Fruit fly (Drosophila melanogaster) whole organism, embryonic: ENCODE results near the gene CG14277.

ENCODE experiments used
- Atf3 ChIP-seq: fragments of 200-800 bp; sonication (Bioruptor generic); optimal IDR thresholded peaks from 3 replicates; lab custom pipeline; 2016; ENCODE audit warnings: missing biosample characterization, missing genetic modification characterization
- Awh ChIP-seq: fragments of 200-800 bp; sonication (Bioruptor generic); IDR thresholded peaks from 2 replicates; pipeline ENCODE4, ENCODE4 v1.3.6; 2022; ENCODE audit warnings: missing biosample characterization, missing genetic modification characterization
- CG10209 ChIP-seq: fragments of 200-800 bp; sonication (Bioruptor generic); optimal IDR thresholded peaks from 3 replicates; lab custom pipeline; 2017; ENCODE audit warnings: missing biosample characterization, mild to moderate bottlenecking, missing genetic modification characterization, missing genetic modification reagents
- CG12071 ChIP-seq: fragments of 200-800 bp; sonication (Bioruptor generic); optimal IDR thresholded peaks from 3 replicates; lab custom pipeline; 2018; ENCODE audit warnings: missing biosample characterization, mild to moderate bottlenecking, missing genetic modification characterization
- CG13624 ChIP-seq: fragments of 200-800 bp; sonication (Bioruptor generic); optimal IDR thresholded peaks from 2 replicates; lab custom pipeline; 2016; ENCODE audit warnings: missing biosample characterization, missing genetic modification characterization
- CG14965 ChIP-seq: fragments of 200-800 bp; sonication (Bioruptor generic); optimal IDR thresholded peaks from 2 replicates; lab custom pipeline; 2016; ENCODE audit warnings: missing biosample characterization, missing genetic modification characterization, borderline replicate concordance
- CG15514 ChIP-seq: fragments of 200-800 bp; sonication (Bioruptor generic); optimal IDR thresholded peaks from 3 replicates; lab custom pipeline; 2017; ENCODE audit warnings: missing biosample characterization, missing genetic modification characterization, mild to moderate bottlenecking, moderate library complexity, missing genetic modification reagents
- CG15601 ChIP-seq: fragments of 200-800 bp; sonication (Bioruptor generic); optimal IDR thresholded peaks from 3 replicates; lab custom pipeline; 2019; ENCODE audit warnings: missing biosample characterization, mild to moderate bottlenecking, missing genetic modification characterization, moderate library complexity
- CG17829 ChIP-seq: fragments of 200-800 bp; optimal IDR thresholded peaks from 2 replicates; lab custom pipeline; 2019; ENCODE audit warnings: missing biosample characterization, mild to moderate bottlenecking, missing genetic modification characterization, moderate library complexity
- CG17912 ChIP-seq: fragments of 200-800 bp; sonication (Bioruptor generic); optimal IDR thresholded peaks from 2 replicates; lab custom pipeline; 2018; ENCODE audit warnings: missing biosample characterization, mild to moderate bottlenecking, missing genetic modification characterization
- CG18764 ChIP-seq: fragments of 200-800 bp; sonication (Bioruptor generic); optimal IDR thresholded peaks from 3 replicates; lab custom pipeline; 2016; ENCODE audit warnings: missing biosample characterization, missing genetic modification characterization
- CG2116 ChIP-seq: fragments of 200-800 bp; sonication (Bioruptor generic); optimal IDR thresholded peaks from 3 replicates; lab custom pipeline; 2018; ENCODE audit warnings: missing biosample characterization, mild to moderate bottlenecking, missing genetic modification characterization
- CG30020 ChIP-seq: fragments of 200-800 bp; optimal IDR thresholded peaks from 2 replicates; lab custom pipeline; 2019; ENCODE audit warnings: missing biosample characterization, mild to moderate bottlenecking, missing genetic modification characterization, moderate library complexity
- CG32772 ChIP-seq: fragments of 200-800 bp; sonication (Bioruptor generic); IDR thresholded peaks from 2 replicates; pipeline ENCODE4 v1.3.6; 2022; ENCODE audit warnings: missing biosample characterization, missing genetic modification characterization
- CG3407 ChIP-seq: fragments of 200-800 bp; sonication (Bioruptor generic); optimal IDR thresholded peaks from 2 replicates; lab custom pipeline; 2018; ENCODE audit warnings: missing biosample characterization, mild to moderate bottlenecking, missing genetic modification characterization
- CG4424 ChIP-seq: fragments of 200-800 bp; sonication (Bioruptor generic); optimal IDR thresholded peaks from 3 replicates; lab custom pipeline; 2016; ENCODE audit warnings: missing biosample characterization, missing genetic modification characterization
- CG6689 ChIP-seq: fragments of 200-800 bp; sonication (Bioruptor generic); IDR thresholded peaks from 2 replicates; pipeline ENCODE4 v1.3.6; 2022; ENCODE audit warnings: missing biosample characterization, missing genetic modification characterization
- CG6765 ChIP-seq: fragments of 200-800 bp; sonication (Bioruptor generic); optimal IDR thresholded peaks from 3 replicates; lab custom pipeline; 2017; ENCODE audit warnings: missing biosample characterization, mild to moderate bottlenecking, missing genetic modification characterization
- CG6854 ChIP-seq: fragments of 200-800 bp; sonication (Bioruptor generic); optimal IDR thresholded peaks from 3 replicates; lab custom pipeline; 2017; ENCODE audit warnings: missing biosample characterization, mild to moderate bottlenecking, missing genetic modification characterization
- CG7271 ChIP-seq: fragments of 200-800 bp; sonication (Bioruptor generic); optimal IDR thresholded peaks from 2 replicates; lab custom pipeline; 2018; ENCODE audit warnings: missing biosample characterization, mild to moderate bottlenecking, missing genetic modification characterization, moderate library complexity
- CG8281 ChIP-seq: fragments of 200-800 bp; sonication (Bioruptor generic); optimal IDR thresholded peaks from 2 replicates; lab custom pipeline; 2018; ENCODE audit warnings: missing biosample characterization, mild to moderate bottlenecking, missing genetic modification characterization, moderate library complexity
- CG8924 ChIP-seq: fragments of 200-800 bp; optimal IDR thresholded peaks from 3 replicates; lab custom pipeline; 2019; ENCODE audit warnings: missing biosample characterization, mild to moderate bottlenecking, missing genetic modification characterization, moderate library complexity
- CG9437 ChIP-seq: fragments of 200-800 bp; sonication (Bioruptor generic); optimal IDR thresholded peaks from 2 replicates; lab custom pipeline; 2018; ENCODE audit warnings: missing biosample characterization, mild to moderate bottlenecking, missing genetic modification characterization
- CTCF ChIP-seq: fragments of 200-800 bp; sonication (Bioruptor generic); optimal IDR thresholded peaks from 2 replicates; lab custom pipeline; 2017; ENCODE audit warnings: missing biosample characterization, mild to moderate bottlenecking, missing genetic modification characterization, moderate library complexity
- E2f1 ChIP-seq: fragments of 200-800 bp; sonication (Bioruptor generic); IDR thresholded peaks from 2 replicates; pipeline ENCODE4 v1.3.6; 2022; ENCODE audit warnings: missing biosample characterization, missing genetic modification characterization
- E2f2 ChIP-seq: fragments of 200-800 bp; sonication (Bioruptor generic); IDR thresholded peaks from 2 replicates; pipeline ENCODE4 v1.3.6; 2022; ENCODE audit warnings: missing biosample characterization, missing genetic modification characterization
- Gsc ChIP-seq: fragments of 200-800 bp; sonication (Bioruptor generic); IDR thresholded peaks from 2 replicates; pipeline ENCODE4 v1.3.6; 2022; ENCODE audit warnings: missing biosample characterization, missing genetic modification characterization
- HLHmδ ChIP-seq: fragments of 200-800 bp; sonication (Bioruptor generic); optimal IDR thresholded peaks from 2 replicates; lab custom pipeline; 2018; ENCODE audit warnings: missing biosample characterization, mild to moderate bottlenecking, missing genetic modification characterization, moderate library complexity
- Lim3 ChIP-seq: fragments of 200-800 bp; sonication (Bioruptor generic); IDR thresholded peaks from 2 replicates; pipeline ENCODE4 v1.3.6; 2022; ENCODE audit warnings: missing biosample characterization, missing genetic modification characterization
- Lpt ChIP-seq: fragments of >200 bp; optimal IDR thresholded peaks from 2 replicates; lab custom pipeline; 2018; ENCODE audit warnings: missing biosample characterization, missing genetic modification characterization
- MBD-R2 ChIP-seq: fragments of 200-800 bp; sonication (Bioruptor generic); IDR thresholded peaks from 2 replicates; pipeline ENCODE4 v1.3.6; 2022; ENCODE audit warnings: missing biosample characterization, missing genetic modification characterization
- NC2β ChIP-seq: fragments of 200-800 bp; sonication (Bioruptor generic); optimal IDR thresholded peaks from 2 replicates; lab custom pipeline; 2016; ENCODE audit warnings: missing biosample characterization, missing genetic modification characterization
- Oaz ChIP-seq: fragments of 200-800 bp; sonication (Bioruptor generic); IDR thresholded peaks from 2 replicates; pipeline ENCODE4 v1.3.6; 2022; ENCODE audit warnings: missing biosample characterization, missing genetic modification characterization
- Oli ChIP-seq: fragments of 200-800 bp; sonication (Bioruptor generic); optimal IDR thresholded peaks from 2 replicates; lab custom pipeline; 2018; ENCODE audit warnings: missing biosample characterization, mild to moderate bottlenecking, missing genetic modification characterization, moderate library complexity
- br ChIP-seq: fragments of >200 bp; optimal IDR thresholded peaks from 2 replicates; lab custom pipeline; 2017
- croc ChIP-seq: fragments of 200-800 bp; sonication (Bioruptor generic); conservative IDR thresholded peaks from 3 replicates; pipeline ENCODE4 v1.3.6; 2022; ENCODE audit warnings: missing biosample characterization, missing genetic modification characterization
- jumu ChIP-seq: fragments of 200-800 bp; sonication (Bioruptor generic); optimal IDR thresholded peaks from 3 replicates; lab custom pipeline; 2016; ENCODE audit warnings: missing biosample characterization, missing genetic modification characterization
- lbe ChIP-seq: fragments of 200-800 bp; sonication (Bioruptor generic); optimal IDR thresholded peaks from 2 replicates; lab custom pipeline; 2016; ENCODE audit warnings: missing biosample characterization, mild to moderate bottlenecking, missing genetic modification characterization
- lola ChIP-seq, 3 experiments: fragments of >200 bp in 2 of 3; fragments of 200-800 bp in 1 of 3; sonication (Bioruptor generic) in 1 of 3; optimal IDR thresholded peaks; 2 replicates each; lab custom pipeline; 2017 to 2019; ENCODE audit warnings: missing biosample characterization in 3 of 3, missing genetic modification characterization in 3 of 3, mild to moderate bottlenecking in 1 of 3, moderate library complexity in 1 of 3
- mirr ChIP-seq: fragments of 200-800 bp; sonication (Bioruptor generic); optimal IDR thresholded peaks from 3 replicates; lab custom pipeline; 2018; ENCODE audit warnings: missing biosample characterization, mild to moderate bottlenecking, missing genetic modification characterization
- oc ChIP-seq: fragments of 200-800 bp; sonication (Bioruptor generic); optimal IDR thresholded peaks from 2 replicates; lab custom pipeline; 2018; ENCODE audit warnings: missing biosample characterization, mild to moderate bottlenecking, missing genetic modification characterization, moderate library complexity
- pb ChIP-seq: fragments of 200-800 bp; sonication (Bioruptor generic); optimal IDR thresholded peaks from 3 replicates; lab custom pipeline; 2016; ENCODE audit warnings: missing biosample characterization, missing genetic modification characterization
- ro ChIP-seq: fragments of 200-800 bp; sonication (Bioruptor generic); IDR thresholded peaks from 2 replicates; pipeline ENCODE4 v1.3.6; 2022; ENCODE audit warnings: missing biosample characterization, missing genetic modification characterization
- row ChIP-seq: fragments of 200-800 bp; sonication (Bioruptor generic); IDR thresholded peaks from 3 replicates; pipeline ENCODE4 v1.3.6; 2022; ENCODE audit warnings: missing biosample characterization, missing genetic modification characterization
- sd ChIP-seq: fragments of 200-800 bp; sonication (Bioruptor generic); optimal IDR thresholded peaks from 3 replicates; lab custom pipeline; 2018; ENCODE audit warnings: missing biosample characterization, mild to moderate bottlenecking, missing genetic modification characterization, moderate library complexity
- sens ChIP-seq: fragments of 200-800 bp; sonication (Bioruptor generic); peaks from one replicate; lab custom pipeline; 2016; ENCODE audit warnings: missing biosample characterization, missing genetic modification characterization
- so ChIP-seq: fragments of 200-800 bp; sonication (Bioruptor generic); IDR thresholded peaks from 3 replicates; pipeline ENCODE4 v1.3.6; 2022; ENCODE audit warnings: missing biosample characterization, missing genetic modification characterization
- sqz ChIP-seq: fragments of 200-800 bp; sonication (Bioruptor generic); optimal IDR thresholded peaks from 3 replicates; lab custom pipeline; 2018; ENCODE audit warnings: missing biosample characterization, mild to moderate bottlenecking, missing genetic modification characterization
- tio ChIP-seq: fragments of 200-800 bp; sonication (Bioruptor generic); optimal IDR thresholded peaks from 2 replicates; lab custom pipeline; 2017; ENCODE audit warnings: missing biosample characterization, missing genetic modification characterization, inconsistent platforms
- trh ChIP-seq: fragments of 200-800 bp; sonication (Bioruptor generic); optimal IDR thresholded peaks from 2 replicates; lab custom pipeline; 2016; ENCODE audit warnings: missing biosample characterization, missing genetic modification characterization
- yki ChIP-seq: fragments of >200 bp; optimal IDR thresholded peaks from 3 replicates; lab custom pipeline; 2018
- zf30C ChIP-seq: fragments of 200-800 bp; sonication (Bioruptor generic); optimal IDR thresholded peaks from 3 replicates; lab custom pipeline; 2018; ENCODE audit warnings: missing biosample characterization, mild to moderate bottlenecking, missing genetic modification characterization

The CG14277 gene

dm6 chr2L:8279400-8280065 is 37.2 kb downstream of the CG14277 start (continued):
- no peak for TF ChIP-seq trh (GFP tag; lab: Kevin White, UChicago)
- no peak for TF ChIP-seq Lim3 (GFP tag; lab: Robert Waterston, UW)
- no peak for TF ChIP-seq Gsc
- no peak for TF ChIP-seq CG6765 (GFP tag; lab: Kevin White, UChicago)
- TF ChIP-seq CG30020 (tag; lab: Kevin White, UChicago) = peak; percentile 20
- TF ChIP-seq pb (GFP tag; lab: Kevin White, UChicago) = no peak
- TF ChIP-seq croc (GFP tag; lab: Robert Waterston, UW) = peak; percentile 76
- TF ChIP-seq Lpt (GFP tag; lab: Kevin White, UChicago) = no peak
- TF ChIP-seq CG13624 = no peak
- TF ChIP-seq Oaz (GFP tag; lab: Robert Waterston, UW) = no peak
- TF ChIP-seq NC2β = peak; percentile 68
- TF ChIP-seq br (lab: Kevin White, UChicago) = no peak
- peak; percentile 74 for TF ChIP-seq CG8924 (tag; lab: Kevin White, UChicago)
- no peak for TF ChIP-seq yki
- peak; percentile 71 for TF ChIP-seq Oli
- no peak for TF ChIP-seq CG17912
- TF ChIP-seq CG8281 (tag; lab: Kevin White, UChicago) = peak; percentile 14
- peak; percentile 67 for TF ChIP-seq CG10209 (GFP tag; lab: Kevin White, UChicago)
- TF ChIP-seq CG9437 = peak; percentile 6
- peak; percentile 84 for TF ChIP-seq CG15601
- peak; percentile 89 for TF ChIP-seq CG17829
- peak; percentile 54 for TF ChIP-seq jumu (GFP tag; lab: Kevin White, UChicago)
- peak; percentile 2 for TF ChIP-seq CG2116 (GFP tag; lab: Kevin White, UChicago)
- TF ChIP-seq E2f2 = no peak
- peak; percentile 28 for TF ChIP-seq oc (tag; lab: Kevin White, UChicago)
- 0 out of 2 replicates have a peak, but pooled peaks have one; percentile 26 for TF ChIP-seq CG32772
- TF ChIP-seq MBD-R2 (GFP tag; lab: Robert Waterston, UW) = no peak
- peak; percentile 55 for TF ChIP-seq CG3407 (GFP tag; lab: Kevin White, UChicago)
- TF ChIP-seq lbe (GFP tag; lab: Kevin White, UChicago) = peak; percentile 94
- TF ChIP-seq sens = peak; percentile 98
- 0 out of 2 replicates have a peak, but pooled peaks have one; percentile 50 for TF ChIP-seq Awh (GFP tag; lab: Robert Waterston, UW)
- no peak for TF ChIP-seq CG6854 (GFP tag; lab: Kevin White, UChicago)
- TF ChIP-seq CG7271 (tag; lab: Kevin White, UChicago) = peak; percentile 46
- TF ChIP-seq Atf3 (GFP tag; lab: Kevin White, UChicago) = peak; percentile 56
- no peak for TF ChIP-seq mirr (GFP tag; lab: Kevin White, UChicago)
- TF ChIP-seq lola (GFP tag; optimal IDR thresholded peaks at IDR 0.05; lab: Kevin White, UChicago) = peak in 1 of 3 experiments; percentile 93
- TF ChIP-seq HLHmδ (GFP tag; lab: Kevin White, UChicago) = no peak
- TF ChIP-seq CG4424 (GFP tag; lab: Kevin White, UChicago) = peak; percentile 76
- peak; percentile 55; the same call in 1 of the 2 replicates for TF ChIP-seq E2f1 (GFP tag; lab: Robert Waterston, UW)
- TF ChIP-seq CG12071 (GFP tag; lab: Kevin White, UChicago) = no peak
- TF ChIP-seq so (GFP tag; lab: Robert Waterston, UW) = 0 out of 3 replicates have a peak, but pooled peaks have one; percentile 34
- TF ChIP-seq sqz (GFP tag; lab: Kevin White, UChicago) = peak; percentile 11
- no peak for TF ChIP-seq CTCF
- TF ChIP-seq row (GFP tag; lab: Robert Waterston, UW) = peak; percentile 69
- TF ChIP-seq CG18764 (GFP tag; lab: Kevin White, UChicago) = peak; percentile 24
- peak; percentile 69 for TF ChIP-seq zf30C (GFP tag; lab: Kevin White, UChicago)
- TF ChIP-seq sd = no peak
- no peak for TF ChIP-seq ro (GFP tag; lab: Robert Waterston, UW)
- TF ChIP-seq tio (GFP tag; lab: Kevin White, UChicago) = peak; percentile 61
- no peak for TF ChIP-seq CG14965 (GFP tag; lab: Kevin White, UChicago)
- TF ChIP-seq CG15514 (GFP tag; lab: Kevin White, UChicago) = no peak
- TF ChIP-seq CG6689 (GFP tag; lab: Robert Waterston, UW) = peak; percentile 64
